Worm (Caenorhabditis elegans) whole organism, mixed stage, embryonic: ENCODE data around the gene apd-3.

Source experiments
- M03D4.4 ChIP-seq: sonication (generic microtip); optimal IDR thresholded peaks from 2 replicates; lab custom pipeline; 2017; ENCODE audit warnings: mild to moderate bottlenecking, missing genetic modification characterization, missing compliant biosample characterization
- lin-13 ChIP-seq: fragments of 150-350 bp; optimal IDR thresholded peaks from 2 replicates; lab custom pipeline; 2014; ENCODE audit warnings: missing biosample characterization, missing genetic modification characterization
- nhr-237 ChIP-seq: fragments of 150-350 bp; optimal IDR thresholded peaks from 2 replicates; lab custom pipeline; 2014; ENCODE audit warnings: missing biosample characterization, missing genetic modification characterization
- nhr-28 ChIP-seq: fragments of 150-350 bp; optimal IDR thresholded peaks from 2 replicates; lab custom pipeline; 2014; ENCODE audit warnings: missing biosample characterization, missing genetic modification characterization
- nhr-76 ChIP-seq: sonication (generic microtip); optimal IDR thresholded peaks from 2 replicates; lab custom pipeline; 2017; ENCODE audit warnings: missing biosample characterization, missing genetic modification characterization
- pha-4 ChIP-seq: fragments of 150-350 bp; optimal IDR thresholded peaks from 2 replicates; lab custom pipeline; 2018; ENCODE audit warnings: missing biosample characterization, missing genetic modification reagents, missing genetic modification characterization

DNA sequence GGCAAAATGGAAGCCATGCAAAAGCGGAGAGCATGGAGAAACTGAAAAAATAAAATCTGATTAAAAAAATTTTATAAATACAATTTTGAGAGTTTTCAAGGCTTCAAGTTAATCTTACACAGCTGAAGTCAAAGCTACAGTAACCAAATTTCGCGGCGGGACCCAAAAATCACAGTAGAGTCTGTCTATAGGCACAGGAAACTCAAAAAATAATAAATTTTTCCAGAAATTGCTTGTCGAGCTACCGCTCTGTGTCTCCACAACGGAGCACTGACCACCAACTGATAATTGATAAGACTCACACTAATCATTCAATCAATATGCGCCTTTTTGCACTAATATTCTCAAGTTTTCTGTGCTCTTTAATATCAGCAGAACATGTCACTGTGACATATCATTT is 4.1 kb upstream of the apd-3 start, which contains the start of gene W10G11.19:
- no peak for TF ChIP-seq M03D4.4
- no peak for TF ChIP-seq nhr-28 (tag; lab: Kevin White, UChicago)
- no peak for TF ChIP-seq lin-13
- TF ChIP-seq nhr-237 (tag; lab: Kevin White, UChicago) = no peak
- no peak for TF ChIP-seq nhr-76 (tag; lab: Kevin White, UChicago)
- no peak for TF ChIP-seq pha-4 (tag; lab: Kevin White, UChicago)
